Fruit fly (Drosophila melanogaster) whole organism, prepupa: ENCODE results near the gene CG15498.

Source experiments
- Blimp-1 ChIP-seq: fragments of 200-800 bp; sonication (Bioruptor generic); optimal IDR thresholded peaks from 3 replicates; lab custom pipeline; 2017; ENCODE audit warnings: missing biosample characterization, missing genetic modification characterization, mild to moderate bottlenecking, moderate library complexity, missing genetic modification reagents
- CG10631 ChIP-seq: fragments of 200-800 bp; sonication (Bioruptor generic); optimal IDR thresholded peaks from 2 replicates; lab custom pipeline; 2016; ENCODE audit warnings: missing biosample characterization, missing genetic modification characterization
- CG10669 ChIP-seq: fragments of 200-800 bp; sonication (Bioruptor generic); optimal IDR thresholded peaks from 3 replicates; lab custom pipeline; 2018; ENCODE audit warnings: missing biosample characterization, mild to moderate bottlenecking, missing genetic modification characterization, moderate library complexity
- CG11294 ChIP-seq: fragments of 200-800 bp; sonication (Bioruptor generic); IDR thresholded peaks from 2 replicates; pipeline ENCODE4 v1.3.6; 2022; ENCODE audit warnings: missing biosample characterization, missing genetic modification characterization
- CG11762 ChIP-seq: fragments of 200-800 bp; sonication (Bioruptor generic); optimal IDR thresholded peaks from 3 replicates; lab custom pipeline; 2016; ENCODE audit warnings: missing biosample characterization, missing genetic modification characterization; ENCODE audit not compliant: insufficient read depth
- CG11902 ChIP-seq: fragments of 200-800 bp; sonication (Bioruptor generic); optimal IDR thresholded peaks from 3 replicates; lab custom pipeline; 2016; ENCODE audit warnings: missing biosample characterization, missing genetic modification characterization
- CG15336 ChIP-seq: fragments of 200-800 bp; sonication (Bioruptor generic); IDR thresholded peaks from 2 replicates; pipeline ENCODE4 v1.3.6; 2022; ENCODE audit warnings: missing biosample characterization, missing genetic modification characterization
- CG16779 ChIP-seq: fragments of 200-800 bp; sonication (Bioruptor generic); optimal IDR thresholded peaks from 3 replicates; lab custom pipeline; 2017; ENCODE audit warnings: missing biosample characterization, mild to moderate bottlenecking, missing genetic modification characterization
- CG3032 ChIP-seq: fragments of 200-800 bp; optimal IDR thresholded peaks from 2 replicates; lab custom pipeline; 2019; ENCODE audit warnings: missing biosample characterization, mild to moderate bottlenecking, missing genetic modification characterization, moderate library complexity
- CG32006 ChIP-seq: fragments of 200-800 bp; sonication (Bioruptor generic); optimal IDR thresholded peaks from 3 replicates; lab custom pipeline; 2017; ENCODE audit warnings: missing biosample characterization, mild to moderate bottlenecking, missing genetic modification characterization
- CG34406 ChIP-seq: fragments of 200-800 bp; sonication (Bioruptor generic); optimal IDR thresholded peaks from 3 replicates; lab custom pipeline; 2016; ENCODE audit warnings: missing biosample characterization, missing genetic modification characterization
- CG3919 ChIP-seq: fragments of 200-800 bp; sonication (Bioruptor generic); optimal IDR thresholded peaks from 3 replicates; lab custom pipeline; 2016; ENCODE audit warnings: missing biosample characterization, missing genetic modification characterization
- CG4318 ChIP-seq: fragments of 200-800 bp; sonication (Bioruptor generic); optimal IDR thresholded peaks from 3 replicates; lab custom pipeline; 2017; ENCODE audit warnings: missing biosample characterization, mild to moderate bottlenecking, missing genetic modification characterization
- CG6163 ChIP-seq: fragments of 200-800 bp; sonication (Bioruptor generic); IDR thresholded peaks from 3 replicates; pipeline ENCODE4 v1.3.6; 2022; ENCODE audit warnings: missing biosample characterization, missing genetic modification characterization
- CG6276 ChIP-seq: fragments of 200-800 bp; sonication (Bioruptor generic); optimal IDR thresholded peaks from 2 replicates; lab custom pipeline; 2017; ENCODE audit warnings: missing biosample characterization, mild to moderate bottlenecking, missing genetic modification characterization
- CG6792 ChIP-seq: fragments of 200-800 bp; sonication (Bioruptor generic); optimal IDR thresholded peaks from 3 replicates; lab custom pipeline; 2016; ENCODE audit warnings: missing biosample characterization, missing genetic modification characterization
- CG6854 ChIP-seq: fragments of 200-800 bp; sonication (Bioruptor generic); optimal IDR thresholded peaks from 2 replicates; lab custom pipeline; 2017; ENCODE audit warnings: missing biosample characterization, mild to moderate bottlenecking, missing genetic modification characterization
- CG7368 ChIP-seq: fragments of 200-800 bp; sonication (Bioruptor generic); optimal IDR thresholded peaks from 3 replicates; lab custom pipeline; 2016; ENCODE audit warnings: missing biosample characterization, missing genetic modification characterization
- CG8119 ChIP-seq: fragments of 200-800 bp; sonication (Bioruptor generic); IDR thresholded peaks from 3 replicates; pipeline ENCODE4 v1.3.6; 2022; ENCODE audit warnings: missing biosample characterization, missing genetic modification characterization
- CG8632 ChIP-seq: fragments of 200-800 bp; sonication (Bioruptor generic); optimal IDR thresholded peaks from 3 replicates; lab custom pipeline; 2016; ENCODE audit warnings: missing biosample characterization, missing genetic modification characterization
- Eip75B ChIP-seq: fragments of 200-800 bp; sonication (Bioruptor generic); optimal IDR thresholded peaks from 3 replicates; lab custom pipeline; 2016; ENCODE audit warnings: missing biosample characterization, missing genetic modification characterization
- Eip93F ChIP-seq: fragments of 200-800 bp; sonication (Bioruptor generic); optimal IDR thresholded peaks from 2 replicates; lab custom pipeline; 2016; ENCODE audit warnings: missing biosample characterization, mild to moderate bottlenecking, missing genetic modification characterization
- Ets21C ChIP-seq: fragments of 200-800 bp; sonication (Bioruptor generic); optimal IDR thresholded peaks from 3 replicates; lab custom pipeline; 2016; ENCODE audit warnings: missing biosample characterization, missing genetic modification characterization
- Ets96B ChIP-seq: fragments of 200-800 bp; optimal IDR thresholded peaks from 2 replicates; lab custom pipeline; 2019; ENCODE audit warnings: missing biosample characterization, mild to moderate bottlenecking, missing genetic modification characterization, moderate library complexity
- Hr38 ChIP-seq: sonication (Bioruptor generic); optimal IDR thresholded peaks from 2 replicates; lab custom pipeline; 2016; ENCODE audit warnings: missing biosample characterization, missing genetic modification characterization
- Hr39 ChIP-seq: fragments of 200-800 bp; sonication (Bioruptor generic); optimal IDR thresholded peaks from 2 replicates; lab custom pipeline; 2016; ENCODE audit warnings: missing biosample characterization, missing genetic modification characterization
- Hr4 ChIP-seq: fragments of 200-800 bp; sonication (Bioruptor generic); optimal IDR thresholded peaks from 3 replicates; lab custom pipeline; 2016; ENCODE audit warnings: missing biosample characterization, missing genetic modification characterization
- Lpt ChIP-seq: fragments of 200-800 bp; sonication (Bioruptor generic); optimal IDR thresholded peaks from 3 replicates; lab custom pipeline; 2016; ENCODE audit warnings: missing biosample characterization, missing genetic modification characterization
- OdsH ChIP-seq: fragments of 200-800 bp; sonication (Bioruptor generic); optimal IDR thresholded peaks from 3 replicates; lab custom pipeline; 2016; ENCODE audit warnings: missing biosample characterization, missing genetic modification characterization
- Smox ChIP-seq: fragments of 200-800 bp; sonication (Bioruptor generic); optimal IDR thresholded peaks from 3 replicates; lab custom pipeline; 2016; ENCODE audit warnings: missing biosample characterization, missing genetic modification characterization
- Sox102F ChIP-seq: fragments of 200-800 bp; sonication (Bioruptor generic); optimal IDR thresholded peaks from 2 replicates; lab custom pipeline; 2016; ENCODE audit warnings: missing biosample characterization, mild to moderate bottlenecking, missing genetic modification characterization
- Sox14 ChIP-seq: fragments of 200-800 bp; sonication (Bioruptor generic); optimal IDR thresholded peaks from 3 replicates; lab custom pipeline; 2016; ENCODE audit warnings: missing biosample characterization, missing genetic modification characterization
- Sox15 ChIP-seq: fragments of 200-800 bp; sonication (Bioruptor generic); optimal IDR thresholded peaks from 3 replicates; lab custom pipeline; 2016; ENCODE audit warnings: missing biosample characterization, missing genetic modification characterization
- achi ChIP-seq: fragments of 200-800 bp; sonication (Bioruptor generic); optimal IDR thresholded peaks from 3 replicates; lab custom pipeline; 2016; ENCODE audit warnings: missing biosample characterization, missing genetic modification characterization
- dsx ChIP-seq: fragments of 200-800 bp; optimal IDR thresholded peaks from 3 replicates; lab custom pipeline; 2019; ENCODE audit warnings: missing biosample characterization, mild to moderate bottlenecking, missing genetic modification characterization, moderate library complexity; ENCODE audit not compliant: poor library complexity, severe bottlenecking
- fd59A ChIP-seq: fragments of 200-800 bp; sonication (Bioruptor generic); optimal IDR thresholded peaks from 2 replicates; lab custom pipeline; 2017; ENCODE audit warnings: missing biosample characterization, mild to moderate bottlenecking, missing genetic modification characterization, missing genetic modification reagents
- fkh ChIP-seq: fragments of 200-800 bp; sonication (Bioruptor generic); optimal IDR thresholded peaks from 3 replicates; lab custom pipeline; 2017; ENCODE audit warnings: missing biosample characterization, mild to moderate bottlenecking, missing genetic modification characterization, moderate library complexity
- net ChIP-seq: fragments of 200-800 bp; sonication (Bioruptor generic); optimal IDR thresholded peaks from 3 replicates; lab custom pipeline; 2016; ENCODE audit warnings: missing biosample characterization, missing genetic modification characterization
- pdm3 ChIP-seq: fragments of 200-800 bp; sonication (Bioruptor generic); optimal IDR thresholded peaks from 3 replicates; lab custom pipeline; 2016; ENCODE audit warnings: missing biosample characterization, missing genetic modification characterization
- salr ChIP-seq, 2 experiments: fragments of 200-800 bp; sonication (Bioruptor generic); optimal IDR thresholded peaks; 3 replicates each; lab custom pipeline; 2016 to 2018; ENCODE audit warnings: missing biosample characterization in 2 of 2, missing genetic modification characterization in 2 of 2, mild to moderate bottlenecking in 1 of 2
- spab ChIP-seq: fragments of 200-800 bp; sonication (Bioruptor generic); optimal IDR thresholded peaks from 2 replicates; lab custom pipeline; 2017; ENCODE audit warnings: missing biosample characterization, mild to moderate bottlenecking, missing genetic modification characterization, missing genetic modification reagents
- svp ChIP-seq: fragments of 200-800 bp; sonication (Bioruptor generic); peaks from one replicate; lab custom pipeline; 2016; ENCODE audit warnings: missing biosample characterization, missing genetic modification characterization
- topi ChIP-seq: fragments of 200-800 bp; sonication (Bioruptor generic); optimal IDR thresholded peaks from 3 replicates; lab custom pipeline; 2016; ENCODE audit warnings: missing biosample characterization, missing genetic modification characterization
- vri ChIP-seq: fragments of 200-800 bp; sonication (Bioruptor generic); optimal IDR thresholded peaks from 3 replicates; lab custom pipeline; 2016; ENCODE audit warnings: missing biosample characterization, mild to moderate bottlenecking, missing genetic modification characterization

CG15498 gene

dm6 chr3R:21590677-21591369, 21.9 kb upstream of the CG15498 start (continued):
- TF ChIP-seq vri (GFP tag; lab: Kevin White, UChicago) (peak; percentile 28), OdsH (GFP tag; lab: Kevin White, UChicago) (peak; percentile 53), CG6163 (GFP tag; lab: Robert Waterston, UW) (peak; percentile 72), Hr38 (GFP tag; lab: Kevin White, UChicago) (peak; percentile 73), Eip75B (GFP tag; lab: Kevin White, UChicago) (no peak), Smox (GFP tag; lab: Kevin White, UChicago) (peak; percentile 31), CG3032 (no peak), Sox102F (peak; percentile 4), CG6792 (GFP tag; lab: Kevin White, UChicago) (peak; percentile 69), Eip93F (GFP tag; lab: Kevin White, UChicago) (no peak), Sox14 (GFP tag; lab: Kevin White, UChicago) (no peak), spab (GFP tag; lab: Kevin White, UChicago) (peak; percentile 36), Hr39 (GFP tag; lab: Kevin White, UChicago) (peak; percentile 49)

dm6 chr3R:21590203-21590659, 21.3 kb upstream of the CG15498 start:
- no peak for TF ChIP-seq CG3919 (GFP tag; lab: Kevin White, UChicago)
- TF ChIP-seq fkh (GFP tag; lab: Kevin White, UChicago): peak; percentile 23
- TF ChIP-seq Eip93F (GFP tag; lab: Kevin White, UChicago): no peak
- TF ChIP-seq vri (GFP tag; lab: Kevin White, UChicago): peak; percentile 11

dm6 chr3R:21589500-21590202, 20.7 kb upstream of the CG15498 start:
- no peak for TF ChIP-seq CG10631 (GFP tag; lab: Kevin White, UChicago)
- no peak for TF ChIP-seq spab (GFP tag; lab: Kevin White, UChicago)
- peak; percentile 74 for TF ChIP-seq dsx (GFP tag; lab: Kevin White, UChicago)
- TF ChIP-seq CG6276 (GFP tag; lab: Kevin White, UChicago): peak; percentile 22
- no peak for TF ChIP-seq Ets21C (GFP tag; lab: Kevin White, UChicago)
- TF ChIP-seq CG15336: peak; percentile 19; the same call in 1 of the 2 replicates
- peak; percentile 0 for TF ChIP-seq Sox15 (GFP tag; lab: Kevin White, UChicago)
- TF ChIP-seq Ets96B (tag; lab: Kevin White, UChicago): peak; percentile 31
- peak; percentile 30 for TF ChIP-seq topi
- TF ChIP-seq CG3032: no peak
- no peak for TF ChIP-seq CG6854 (GFP tag; lab: Kevin White, UChicago)
- no peak for TF ChIP-seq CG4318 (GFP tag; lab: Kevin White, UChicago)
- peak; percentile 29; the same call in 1 of the 3 replicates for TF ChIP-seq CG8119 (GFP tag; lab: Robert Waterston, UW)
- TF ChIP-seq Sox14 (GFP tag; lab: Kevin White, UChicago): peak; percentile 37
- no peak for TF ChIP-seq Blimp-1 (GFP tag; lab: Kevin White, UChicago)
- peak; percentile 14 for TF ChIP-seq net (GFP tag; lab: Kevin White, UChicago)
- peak; percentile 41 for TF ChIP-seq CG8632 (GFP tag; lab: Kevin White, UChicago)
- no peak for TF ChIP-seq CG7368 (GFP tag; lab: Kevin White, UChicago)
- TF ChIP-seq CG11294: no peak
- TF ChIP-seq CG3919 (GFP tag; lab: Kevin White, UChicago): peak; percentile 32
- peak; percentile 17 for TF ChIP-seq CG10669 (GFP tag; lab: Kevin White, UChicago)
- no peak for TF ChIP-seq salr (GFP tag; optimal IDR thresholded peaks at IDR 0.05; lab: Kevin White, UChicago)
- TF ChIP-seq CG11762 (GFP tag; lab: Kevin White, UChicago): no peak
- peak; percentile 2 for TF ChIP-seq CG11902 (GFP tag; lab: Kevin White, UChicago)
- TF ChIP-seq fd59A (GFP tag; lab: Kevin White, UChicago): no peak
- peak; percentile 38 for TF ChIP-seq achi (GFP tag; lab: Kevin White, UChicago)
- no peak for TF ChIP-seq Lpt (GFP tag; lab: Kevin White, UChicago)
- TF ChIP-seq svp (GFP tag; lab: Kevin White, UChicago): peak; percentile 91
- peak; percentile 13 for TF ChIP-seq pdm3 (GFP tag; lab: Kevin White, UChicago)
- peak; percentile 58; the same call in 2 of the 3 replicates for TF ChIP-seq CG6163 (GFP tag; lab: Robert Waterston, UW)
- peak; percentile 44 for TF ChIP-seq CG34406 (GFP tag; lab: Kevin White, UChicago)
- peak; percentile 48 for TF ChIP-seq CG16779 (tag; lab: Kevin White, UChicago)
- peak; percentile 18 for TF ChIP-seq Hr4 (GFP tag; lab: Kevin White, UChicago)
- peak; percentile 47 for TF ChIP-seq CG32006
